Fruit fly (Drosophila melanogaster) whole organism, embryonic: ENCODE measurements around the gene vsg.

ENCODE experiments used
- B-H1 ChIP-seq: fragments of 200-800 bp; sonication (Bioruptor generic); IDR thresholded peaks from 3 replicates; pipeline ENCODE4 v1.3.6; 2022; ENCODE audit warnings: missing biosample characterization, missing genetic modification characterization
- CG10267 ChIP-seq: fragments of 200-800 bp; sonication (Bioruptor generic); optimal IDR thresholded peaks from 2 replicates; lab custom pipeline; 2018; ENCODE audit warnings: missing biosample characterization, mild to moderate bottlenecking, missing genetic modification characterization, moderate library complexity
- CG10321 ChIP-seq: fragments of 200-800 bp; sonication (Bioruptor generic); IDR thresholded peaks from 2 replicates; pipeline ENCODE4 v1.3.6; 2022; ENCODE audit warnings: missing biosample characterization, missing genetic modification characterization
- CG10543 ChIP-seq: fragments of 200-800 bp; sonication (Bioruptor generic); optimal IDR thresholded peaks from 3 replicates; lab custom pipeline; 2017; ENCODE audit warnings: missing biosample characterization, mild to moderate bottlenecking, missing genetic modification characterization, moderate library complexity
- CG11093 ChIP-seq: fragments of 200-800 bp; sonication (Bioruptor generic); IDR thresholded peaks from 3 replicates; pipeline ENCODE4 v1.3.6; 2022; ENCODE audit warnings: missing biosample characterization, missing genetic modification characterization
- CG12236 ChIP-seq: fragments of 200-800 bp; sonication (Bioruptor generic); optimal IDR thresholded peaks from 2 replicates; lab custom pipeline; 2016; ENCODE audit warnings: missing biosample characterization, missing genetic modification characterization
- CG13624 ChIP-seq: fragments of 200-800 bp; sonication (Bioruptor generic); optimal IDR thresholded peaks from 2 replicates; lab custom pipeline; 2016; ENCODE audit warnings: missing biosample characterization, missing genetic modification characterization
- CG13775 ChIP-seq: fragments of 200-800 bp; sonication (Bioruptor generic); optimal IDR thresholded peaks from 3 replicates; lab custom pipeline; 2017; ENCODE audit warnings: missing biosample characterization, mild to moderate bottlenecking, missing genetic modification characterization
- CG1529 ChIP-seq: fragments of 200-800 bp; sonication (Bioruptor generic); optimal IDR thresholded peaks from 3 replicates; lab custom pipeline; 2018; ENCODE audit warnings: missing biosample characterization, missing genetic modification characterization
- CG15479 ChIP-seq: fragments of 200-800 bp; sonication (Bioruptor generic); optimal IDR thresholded peaks from 3 replicates; lab custom pipeline; 2019; ENCODE audit warnings: missing biosample characterization, mild to moderate bottlenecking, missing genetic modification characterization, moderate library complexity
- CG15601 ChIP-seq: fragments of 200-800 bp; sonication (Bioruptor generic); optimal IDR thresholded peaks from 3 replicates; lab custom pipeline; 2019; ENCODE audit warnings: missing biosample characterization, mild to moderate bottlenecking, missing genetic modification characterization, moderate library complexity
- CG1602 ChIP-seq: fragments of 200-800 bp; sonication (Bioruptor generic); optimal IDR thresholded peaks from 3 replicates; lab custom pipeline; 2016; ENCODE audit warnings: missing biosample characterization, missing genetic modification characterization
- CG17612 ChIP-seq: fragments of 200-800 bp; sonication (Bioruptor generic); IDR thresholded peaks from 2 replicates; pipeline ENCODE4 v1.3.6; 2022; ENCODE audit warnings: missing biosample characterization, missing genetic modification characterization
- CG2678 ChIP-seq: fragments of 200-800 bp; sonication (Bioruptor generic); optimal IDR thresholded peaks from 3 replicates; lab custom pipeline; 2019; ENCODE audit warnings: missing biosample characterization, mild to moderate bottlenecking, missing genetic modification characterization, moderate library complexity
- CG31224 ChIP-seq: fragments of 200-800 bp; sonication (Bioruptor generic); IDR thresholded peaks from 2 replicates; pipeline ENCODE4 v1.3.6; 2022; ENCODE audit warnings: missing biosample characterization, missing genetic modification characterization
- CG32532 ChIP-seq: fragments of 200-800 bp; sonication (Bioruptor generic); IDR thresholded peaks from 2 replicates; pipeline ENCODE4 v1.3.6; 2022; ENCODE audit warnings: missing biosample characterization, missing genetic modification characterization
- CG3995 ChIP-seq: fragments of 200-800 bp; sonication (Bioruptor generic); optimal IDR thresholded peaks from 3 replicates; lab custom pipeline; 2016; ENCODE audit warnings: missing biosample characterization, missing genetic modification characterization
- CG4617 ChIP-seq: fragments of 200-800 bp; sonication (Bioruptor generic); optimal IDR thresholded peaks from 3 replicates; lab custom pipeline; 2016; ENCODE audit warnings: missing biosample characterization, missing genetic modification characterization, borderline replicate concordance
- CG4730 ChIP-seq: fragments of 200-800 bp; sonication (Bioruptor generic); IDR thresholded peaks from 2 replicates; pipeline ENCODE4 v1.3.6; 2022; ENCODE audit warnings: missing biosample characterization, missing genetic modification characterization
- CG5953 ChIP-seq: fragments of 200-800 bp; sonication (Bioruptor generic); IDR thresholded peaks from 2 replicates; pipeline ENCODE4 v1.3.6; 2022; ENCODE audit warnings: missing biosample characterization, missing genetic modification characterization
- CG7839 ChIP-seq: fragments of 200-800 bp; sonication (Bioruptor generic); optimal IDR thresholded peaks from 3 replicates; lab custom pipeline; 2018; ENCODE audit warnings: missing biosample characterization, mild to moderate bottlenecking, missing genetic modification characterization, moderate library complexity
- CG9437 ChIP-seq: fragments of 200-800 bp; sonication (Bioruptor generic); optimal IDR thresholded peaks from 2 replicates; lab custom pipeline; 2018; ENCODE audit warnings: missing biosample characterization, mild to moderate bottlenecking, missing genetic modification characterization
- CrebB ChIP-seq: fragments of 200-800 bp; sonication (Bioruptor generic); optimal IDR thresholded peaks from 3 replicates; lab custom pipeline; 2018; ENCODE audit warnings: missing biosample characterization, mild to moderate bottlenecking, missing genetic modification characterization
- Dbx ChIP-seq: fragments of 200-800 bp; sonication (Bioruptor generic); IDR thresholded peaks from 3 replicates; pipeline ENCODE4 v1.3.6; 2022; ENCODE audit warnings: missing biosample characterization, missing genetic modification characterization
- Deaf1 ChIP-seq: fragments of 200-800 bp; optimal IDR thresholded peaks from 3 replicates; lab custom pipeline; 2019; ENCODE audit warnings: missing biosample characterization, mild to moderate bottlenecking, missing genetic modification characterization, moderate library complexity
- Dll ChIP-seq: fragments of 200-800 bp; sonication (Bioruptor generic); IDR thresholded peaks from 4 replicates; pipeline ENCODE4 v1.3.6; 2022; ENCODE audit warnings: missing biosample characterization, missing genetic modification characterization; ENCODE audit not compliant: partially characterized antibody
- Dp ChIP-seq: fragments of 200-800 bp; sonication (Bioruptor generic); optimal IDR thresholded peaks from 2 replicates; lab custom pipeline; 2018; ENCODE audit warnings: missing biosample characterization, mild to moderate bottlenecking, missing genetic modification characterization, moderate library complexity
- Ets97D ChIP-seq: fragments of 200-800 bp; sonication (Bioruptor generic); optimal IDR thresholded peaks from 3 replicates; lab custom pipeline; 2016; ENCODE audit warnings: missing biosample characterization, missing genetic modification characterization
- Gug ChIP-seq: fragments of 200-800 bp; sonication (Bioruptor generic); IDR thresholded peaks from 4 replicates; pipeline ENCODE4 v1.3.6; 2022; ENCODE audit warnings: missing biosample characterization, missing genetic modification characterization
- Hmx ChIP-seq: fragments of 200-800 bp; sonication (Bioruptor generic); optimal IDR thresholded peaks from 2 replicates; lab custom pipeline; 2016; ENCODE audit warnings: missing biosample characterization, missing genetic modification characterization
- Hr3 ChIP-seq: fragments of 200-800 bp; sonication (Bioruptor generic); optimal IDR thresholded peaks from 3 replicates; lab custom pipeline; 2016; ENCODE audit warnings: missing biosample characterization, missing genetic modification characterization
- Hr39 ChIP-seq: fragments of >200 bp; optimal IDR thresholded peaks from 2 replicates; lab custom pipeline; 2017
- Lhr ChIP-seq: fragments of 200-800 bp; sonication (Bioruptor generic); optimal IDR thresholded peaks from 3 replicates; lab custom pipeline; 2017; ENCODE audit warnings: mild to moderate bottlenecking, missing biosample characterization, missing genetic modification reagents, missing genetic modification characterization
- MBD-R2 ChIP-seq: fragments of 200-800 bp; sonication (Bioruptor generic); IDR thresholded peaks from 2 replicates; pipeline ENCODE4 v1.3.6; 2022; ENCODE audit warnings: missing biosample characterization, missing genetic modification characterization
- Meics ChIP-seq: fragments of 200-800 bp; sonication (Bioruptor generic); optimal IDR thresholded peaks from 2 replicates; lab custom pipeline; 2017; ENCODE audit warnings: missing biosample characterization, mild to moderate bottlenecking, missing genetic modification characterization
- Neu2 ChIP-seq: fragments of 200-800 bp; sonication (Bioruptor generic); optimal IDR thresholded peaks from 3 replicates; lab custom pipeline; 2016; ENCODE audit warnings: missing biosample characterization, missing genetic modification characterization, borderline replicate concordance
- al ChIP-seq: fragments of 200-800 bp; sonication (Bioruptor generic); IDR thresholded peaks from 2 replicates; pipeline ENCODE4 v1.3.6; 2022; ENCODE audit warnings: missing biosample characterization, missing genetic modification characterization
- amos ChIP-seq: fragments of 200-800 bp; sonication (Bioruptor generic); IDR thresholded peaks from 2 replicates; pipeline ENCODE4 v1.3.6; 2022; ENCODE audit warnings: missing biosample characterization, missing genetic modification characterization; ENCODE audit not compliant: partially characterized antibody
- ara ChIP-seq: fragments of 200-800 bp; sonication (Bioruptor generic); IDR thresholded peaks from 2 replicates; pipeline ENCODE4 v1.3.6; 2022; ENCODE audit warnings: missing biosample characterization, missing genetic modification characterization
- crp ChIP-seq, 2 experiments: fragments of 200-800 bp; sonication (Bioruptor generic); optimal IDR thresholded peaks; 2 replicates in 1 of 2; 3 replicates in 1 of 2; lab custom pipeline; 2017; ENCODE audit warnings: missing biosample characterization in 2 of 2, missing genetic modification characterization in 2 of 2, mild to moderate bottlenecking in 1 of 2, moderate library complexity in 1 of 2
- da ChIP-seq: fragments of 200-800 bp; sonication (Bioruptor generic); optimal IDR thresholded peaks from 2 replicates; lab custom pipeline; 2016; ENCODE audit warnings: missing biosample characterization, missing genetic modification characterization
- emc ChIP-seq: fragments of 200-800 bp; sonication (Bioruptor generic); optimal IDR thresholded peaks from 2 replicates; lab custom pipeline; 2016; ENCODE audit warnings: missing biosample characterization, missing genetic modification characterization
- ems ChIP-seq: fragments of 200-800 bp; sonication (Bioruptor generic); optimal IDR thresholded peaks from 3 replicates; lab custom pipeline; 2016; ENCODE audit warnings: missing biosample characterization, missing genetic modification characterization
- ham ChIP-seq: fragments of 200-800 bp; sonication (Bioruptor generic); IDR thresholded peaks from 2 replicates; pipeline ENCODE4 v1.3.6; 2022; ENCODE audit warnings: missing biosample characterization, missing genetic modification characterization
- hb ChIP-seq: fragments of 200-800 bp; sonication (Bioruptor generic); IDR thresholded peaks from 3 replicates; pipeline ENCODE4 v1.3.6; 2022; ENCODE audit warnings: missing biosample characterization, missing genetic modification characterization; ENCODE audit not compliant: partially characterized antibody
- nmo ChIP-seq: fragments of 200-800 bp; sonication (Bioruptor generic); optimal IDR thresholded peaks from 2 replicates; lab custom pipeline; 2018; ENCODE audit warnings: missing biosample characterization, mild to moderate bottlenecking, missing genetic modification characterization, moderate library complexity
- peb ChIP-seq: fragments of 200-800 bp; sonication (Bioruptor generic); IDR thresholded peaks from 2 replicates; pipeline ENCODE4 v1.3.6; 2022; ENCODE audit warnings: missing biosample characterization, missing genetic modification characterization
- pnt ChIP-seq: fragments of 200-800 bp; sonication (Bioruptor generic); optimal IDR thresholded peaks from 3 replicates; lab custom pipeline; 2016; ENCODE audit warnings: missing biosample characterization, missing genetic modification characterization
- psq ChIP-seq: fragments of 200-800 bp; sonication (Bioruptor generic); optimal IDR thresholded peaks from 2 replicates; lab custom pipeline; 2017; ENCODE audit warnings: missing biosample characterization, missing genetic modification characterization
- pum ChIP-seq: fragments of 200-800 bp; sonication (Bioruptor generic); optimal IDR thresholded peaks from 2 replicates; lab custom pipeline; 2016; ENCODE audit warnings: missing biosample characterization, missing genetic modification characterization
- pzg ChIP-seq: fragments of 200-800 bp; sonication (Bioruptor generic); optimal IDR thresholded peaks from 3 replicates; lab custom pipeline; 2018; ENCODE audit warnings: missing biosample characterization, mild to moderate bottlenecking, missing genetic modification characterization, moderate library complexity
- slou ChIP-seq: fragments of 200-800 bp; sonication (Bioruptor generic); optimal IDR thresholded peaks from 3 replicates; lab custom pipeline; 2016; ENCODE audit warnings: missing biosample characterization, missing genetic modification characterization

The vsg gene

DNA sequence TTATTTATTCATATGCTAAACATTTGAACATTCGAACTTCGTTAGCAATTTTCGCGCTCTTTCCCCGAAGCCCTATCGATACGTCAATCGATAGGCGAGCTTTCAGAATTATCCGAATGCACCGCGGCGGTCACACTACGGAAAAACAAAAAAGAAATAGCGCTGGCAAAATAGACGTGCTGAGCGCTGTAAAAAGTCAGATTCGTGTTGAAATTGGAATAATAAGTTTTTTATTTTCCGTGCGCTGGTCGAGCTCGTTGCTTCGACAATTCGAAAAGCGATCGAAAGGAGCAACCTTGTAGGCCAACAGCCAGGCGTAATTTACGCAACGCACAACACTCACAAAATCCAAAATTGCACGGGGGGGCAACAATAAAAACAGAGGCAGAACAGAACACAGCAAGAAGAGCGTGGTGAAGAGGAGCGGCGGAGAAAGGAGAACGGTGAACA lies 15.9 kb upstream of the vsg start, which contains the start of gene Ubc4 (continued):
- TF ChIP-seq CG11093 (GFP tag; lab: Robert Waterston, UW) (no peak), CG9437 (no peak), Hr39 (lab: Kevin White, UChicago) (no peak), Hr3 (GFP tag; lab: Kevin White, UChicago) (no peak), slou (GFP tag; lab: Kevin White, UChicago) (no peak), psq (GFP tag; lab: Kevin White, UChicago) (no peak), CG10267 (tag; lab: Kevin White, UChicago) (no peak), Gug (no peak), Deaf1 (tag; lab: Kevin White, UChicago) (no peak), ham (GFP tag; lab: Robert Waterston, UW) (no peak), CG1602 (GFP tag; lab: Kevin White, UChicago) (no peak), CG4730 (no peak), pzg (peak; percentile 92), Dp (GFP tag; lab: Kevin White, UChicago) (peak; percentile 97), Ets97D (GFP tag; lab: Kevin White, UChicago) (peak; percentile 54), pum (GFP tag; lab: Kevin White, UChicago) (no peak), al (GFP tag; lab: Robert Waterston, UW) (no peak), CG5953 (GFP tag; lab: Robert Waterston, UW) (no peak), CG15601 (tag; lab: Kevin White, UChicago) (no peak), ems (GFP tag; lab: Kevin White, UChicago) (no peak), CG7839 (tag; lab: Kevin White, UChicago) (no peak), crp (GFP tag; optimal IDR thresholded peaks at IDR 0.05; lab: Kevin White, UChicago) (no peak), peb (no peak), CG10543 (no peak), Neu2 (GFP tag; lab: Kevin White, UChicago) (no peak), CG3995 (no peak), MBD-R2 (GFP tag; lab: Robert Waterston, UW) (peak; percentile 56; the same call in 1 of the 2 replicates), Dll (GFP tag; lab: Robert Waterston, UW) (peak; percentile 87), CG4617 (peak; percentile 81), Dbx (GFP tag; lab: Robert Waterston, UW) (peak; percentile 10; the same call in 1 of the 3 replicates), CG2678 (tag; lab: Kevin White, UChicago) (no peak), Meics (GFP tag; lab: Kevin White, UChicago) (no peak), Hmx (GFP tag; lab: Kevin White, UChicago) (no peak), CG15479 (no peak), ara (GFP tag; lab: Robert Waterston, UW) (no peak), da (GFP tag; lab: Kevin White, UChicago) (no peak), CG12236 (no peak), CG13775 (GFP tag; lab: Kevin White, UChicago) (no peak), pnt (GFP tag; lab: Kevin White, UChicago) (no peak), amos (peak; percentile 91; the same call in 1 of the 2 replicates), emc (GFP tag; lab: Kevin White, UChicago) (no peak), CG10321 (GFP tag; lab: Robert Waterston, UW) (no peak), CG13624 (GFP tag; lab: Kevin White, UChicago) (peak; percentile 8), CG1529 (GFP tag; lab: Kevin White, UChicago) (no peak), CG17612 (GFP tag; lab: Robert Waterston, UW) (no peak), CG31224 (GFP tag; lab: Robert Waterston, UW) (no peak), CrebB (tag; lab: Kevin White, UChicago) (no peak), Lhr (no peak), B-H1 (GFP tag; lab: Robert Waterston, UW) (no peak), hb (GFP tag; lab: Robert Waterston, UW) (peak; percentile 76), CG32532 (GFP tag; lab: Robert Waterston, UW) (peak; percentile 32; the same call in 1 of the 2 replicates), nmo (peak; percentile 10)
